Worm (Caenorhabditis elegans): ENCODE measurements around the gene gcl-1.

DNA sequence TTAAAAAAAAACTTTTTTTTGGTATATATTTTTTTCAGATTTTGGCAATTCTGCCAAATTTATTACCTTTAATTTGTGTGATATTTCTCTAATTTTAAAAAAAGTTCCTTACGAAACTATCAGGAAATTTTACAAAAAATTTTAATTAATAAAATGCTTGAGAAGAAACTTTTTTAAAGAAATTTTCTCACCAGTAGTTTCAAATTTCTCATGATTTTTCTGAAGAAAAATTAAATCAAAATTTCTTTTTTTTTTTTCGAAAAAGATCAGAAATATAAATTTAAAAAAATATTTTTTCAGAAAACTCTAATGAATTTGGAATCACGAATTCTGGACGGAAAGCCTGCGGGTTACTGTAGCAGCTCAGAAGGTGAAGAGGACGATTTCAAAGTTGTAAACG lies 35.0 kb downstream of the gcl-1 start, which contains the start of gene mau-8:
- TF ChIP-seq mxl-2 (GFP tag; conservative IDR thresholded peaks at IDR 0.05) (no peak), skn-1 (tag; optimal IDR thresholded peaks at IDR 0.05) (no peak), Y48G9A.11 (GFP tag; IDR thresholded peaks at IDR 0.05) (no peak), fkh-10 (GFP tag; optimal IDR thresholded peaks at IDR 0.05) (no peak)

Data from whole organism, L4 larva.